Worm (Caenorhabditis elegans): ENCODE results near the gene ugt-62.

- no peak for TF ChIP-seq nhr-76 (tag; optimal IDR thresholded peaks at IDR 0.05)
- no peak for TF ChIP-seq lin-15B (tag; optimal IDR thresholded peaks at IDR 0.05)
- TF ChIP-seq fkh-10 (GFP tag; optimal IDR thresholded peaks at IDR 0.05) = no peak
- TF ChIP-seq mdl-1 (tag; optimal IDR thresholded peaks at IDR 0.05) = no peak
- no peak for TF ChIP-seq lin-35 (GFP tag; optimal IDR thresholded peaks at IDR 0.05)
- no peak for TF ChIP-seq jun-1 (tag; optimal IDR thresholded peaks at IDR 0.05)
- TF ChIP-seq unc-62 (GFP tag; optimal IDR thresholded peaks at IDR 0.05) = no peak
- no peak for TF ChIP-seq ama-1 (optimal IDR thresholded peaks at IDR 0.05)
- TF ChIP-seq egl-27 (tag; optimal IDR thresholded peaks at IDR 0.05) = no peak
Measured at ce11 chrIII:4517781-4518180, 22.6 kb downstream of the ugt-62 start.

Measured in whole organism, L1 larva.